Fruit fly (Drosophila melanogaster): Measurements from ENCODE around the gene Nplp4.

The Nplp4 gene

DNA sequence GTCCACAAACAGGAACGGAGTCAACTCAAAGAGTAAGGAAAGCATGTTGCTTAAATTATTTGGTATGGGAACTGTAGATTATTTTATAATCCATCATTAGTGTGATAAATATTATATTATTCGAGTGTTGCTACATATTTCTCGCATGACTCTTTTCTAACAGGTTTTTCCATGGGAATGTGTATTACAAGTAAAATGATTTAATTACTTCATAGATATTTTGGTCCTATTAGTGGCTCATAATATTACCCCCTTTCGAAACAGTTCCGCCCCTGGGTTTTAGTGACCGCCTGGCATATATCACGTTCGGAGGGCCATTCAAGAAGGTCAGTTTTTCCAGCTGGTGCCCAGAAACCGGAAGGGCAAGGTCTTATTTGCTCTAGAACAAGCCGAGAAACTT, 23.9 kb downstream of the Nplp4 start:
- TF ChIP-seq noc (tag; optimal IDR thresholded peaks at IDR 0.05) = no peak

DNA sequence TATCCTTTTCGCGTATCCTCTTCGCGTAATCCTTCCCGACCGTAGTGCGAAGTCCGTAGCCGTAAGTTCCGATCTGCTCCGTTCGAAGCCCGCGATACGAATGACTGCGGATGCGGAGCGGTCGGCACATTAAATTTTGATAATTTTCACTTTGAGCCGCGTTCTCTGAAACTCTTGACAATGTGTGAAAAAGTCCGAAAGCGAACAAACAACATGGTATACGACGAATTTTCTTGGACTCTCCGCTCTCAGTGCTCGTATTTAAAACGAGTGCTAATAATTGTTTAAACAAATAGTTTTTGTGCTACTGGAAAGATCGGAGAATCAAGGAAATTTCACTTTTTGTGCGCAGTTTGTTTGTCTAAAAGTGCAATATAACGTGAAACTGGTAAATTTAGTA, 27.7 kb downstream of the Nplp4 start, which contains the start of gene CG42296:
Gene CG42296 (minus strand): TSS at position 101 of the 400 bp plus-strand sequence.
- TF ChIP-seq noc (tag; optimal IDR thresholded peaks at IDR 0.05) = no peak

DNA sequence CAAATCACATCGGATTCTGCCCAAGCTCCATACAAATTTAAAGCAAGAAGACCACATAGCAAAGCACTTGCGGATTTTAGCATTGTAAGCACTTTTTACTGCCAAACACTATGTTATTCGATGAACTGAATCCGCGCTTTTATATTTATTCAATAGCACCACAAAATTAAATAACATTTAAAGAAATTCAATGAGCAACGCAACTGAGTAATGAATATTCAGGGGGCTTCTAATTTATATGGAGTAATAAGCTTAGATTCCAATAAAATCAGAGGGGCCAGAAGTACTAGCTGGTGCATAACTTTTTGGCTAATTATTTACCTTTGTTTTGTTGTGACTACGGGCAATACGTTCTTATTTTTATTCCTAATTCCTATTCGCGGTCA, 28.9 kb downstream of the Nplp4 start, which contains the start of gene lectin-22C:
Gene lectin-22C (minus strand): TSS at position 101 of the 386 bp plus-strand sequence.
- TF ChIP-seq noc (tag; optimal IDR thresholded peaks at IDR 0.05) = no peak

DNA sequence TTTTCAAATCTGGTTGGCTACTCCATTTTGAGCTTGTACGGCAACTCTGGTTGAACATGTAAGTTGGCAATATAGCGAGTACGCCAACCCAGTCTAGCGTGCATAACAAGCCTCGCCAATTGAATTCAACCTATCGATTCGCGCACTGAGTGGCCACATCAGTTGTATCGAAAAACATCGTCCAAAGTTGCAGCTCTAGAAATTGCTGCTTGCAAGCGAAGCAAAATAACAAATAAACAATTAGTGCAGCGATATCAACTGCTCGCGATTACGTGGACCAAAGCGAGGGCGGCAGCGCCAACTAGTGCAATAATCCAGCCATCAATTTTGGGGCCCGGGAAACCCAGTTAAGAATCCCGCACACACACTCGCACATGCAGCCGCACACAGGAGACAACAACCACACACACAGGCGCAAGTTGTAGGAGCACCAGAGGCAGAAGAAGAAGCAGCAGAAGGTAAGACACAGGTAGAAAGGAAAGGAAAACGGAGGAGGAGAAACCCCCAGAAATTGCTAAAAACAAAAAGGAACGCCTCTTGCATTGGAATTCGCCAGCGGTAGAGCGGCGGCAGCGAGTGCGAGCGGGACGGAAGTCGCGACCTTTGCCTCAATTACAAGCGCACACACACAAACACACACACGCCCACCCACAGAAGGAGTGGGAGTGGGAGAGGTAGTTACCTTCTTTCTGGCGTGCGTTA, 29.5 kb downstream of the Nplp4 start:
- no peak for TF ChIP-seq noc (tag; optimal IDR thresholded peaks at IDR 0.05)

DNA sequence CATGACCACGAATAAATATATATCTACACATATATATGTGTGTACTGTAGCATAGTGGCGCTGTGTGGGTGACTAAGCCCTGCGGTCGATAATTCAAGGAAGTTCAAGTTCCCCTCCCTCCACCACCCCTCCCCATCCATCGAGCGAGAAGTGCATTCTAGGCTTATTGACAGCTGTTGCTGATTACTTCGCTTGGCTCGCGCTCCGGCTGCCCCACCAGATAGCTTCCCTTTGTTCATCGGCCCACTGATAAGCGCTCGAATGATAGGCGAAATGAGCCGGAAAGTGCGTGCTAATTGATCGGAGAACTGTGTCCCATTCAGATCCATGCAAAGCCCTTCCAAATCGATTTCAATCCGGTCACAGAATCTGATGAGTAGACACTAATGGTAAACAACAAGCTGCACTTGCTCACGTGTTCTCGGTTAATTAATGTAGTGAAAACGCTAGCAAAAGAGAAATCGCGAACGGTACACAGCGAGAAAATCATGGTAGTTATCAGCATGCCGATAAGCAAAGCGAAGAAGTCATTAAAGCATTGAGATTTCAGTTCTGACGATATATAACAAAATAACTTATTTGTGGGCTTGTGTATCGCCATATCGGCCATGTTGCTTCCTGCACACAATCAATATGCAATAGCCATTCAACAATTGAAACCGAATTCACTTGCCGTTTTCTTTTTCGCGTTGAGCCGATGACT, 30.2 kb downstream of the Nplp4 start:
- no peak for TF ChIP-seq noc (tag; optimal IDR thresholded peaks at IDR 0.05)

DNA sequence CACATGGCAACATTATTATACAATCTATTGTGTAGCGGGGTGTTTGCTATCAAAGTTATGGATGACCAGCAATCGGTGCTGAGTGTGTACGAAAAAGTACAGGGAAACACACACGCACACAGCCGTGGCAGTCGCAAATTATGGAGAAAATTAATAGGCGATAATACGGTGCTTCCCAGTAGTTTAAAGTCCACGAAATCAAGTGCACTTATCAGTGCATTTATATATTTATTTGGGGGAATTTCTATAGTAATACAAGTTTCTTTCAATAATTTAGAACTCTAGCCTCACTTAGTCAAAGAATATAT, 30.7 kb downstream of the Nplp4 start:
- TF ChIP-seq noc (tag; optimal IDR thresholded peaks at IDR 0.05) = no peak

DNA sequence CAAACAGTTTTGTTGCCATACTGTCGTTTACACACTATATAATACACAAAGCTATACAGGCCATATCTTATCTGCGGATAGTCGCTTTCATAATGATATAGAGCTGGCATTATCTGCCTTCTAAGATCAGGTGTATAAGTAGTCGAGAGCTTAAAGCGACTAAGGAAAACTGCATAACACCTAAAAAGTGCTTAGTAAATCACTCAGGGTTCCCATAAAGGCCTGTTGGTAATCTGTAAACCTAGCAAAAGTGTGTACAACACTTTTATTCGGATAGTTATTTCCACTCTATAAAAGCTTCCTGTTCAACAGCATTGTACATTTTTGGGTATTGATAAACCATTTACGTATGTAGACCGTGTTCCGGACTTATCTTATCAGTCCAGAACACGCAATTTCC, 31.2 kb downstream of the Nplp4 start:
- TF ChIP-seq noc (tag; optimal IDR thresholded peaks at IDR 0.05) = no peak

DNA sequence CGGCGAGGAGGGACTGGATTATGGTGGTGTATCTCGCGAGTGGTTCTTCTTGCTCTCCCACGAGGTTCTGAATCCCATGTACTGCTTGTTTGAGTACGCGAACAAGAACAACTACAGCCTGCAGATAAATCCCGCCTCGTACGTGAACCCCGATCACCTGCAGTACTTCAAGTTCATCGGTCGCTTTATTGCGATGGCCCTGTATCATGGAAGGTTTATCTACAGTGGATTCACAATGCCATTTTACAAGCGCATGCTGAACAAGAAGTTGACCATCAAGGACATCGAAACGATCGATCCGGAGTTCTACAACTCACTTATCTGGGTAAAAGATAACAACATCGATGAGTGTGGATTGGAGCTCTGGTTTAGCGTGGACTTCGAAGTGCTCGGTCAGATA, 33.9 kb downstream of the Nplp4 start:
- TF ChIP-seq noc (tag; optimal IDR thresholded peaks at IDR 0.05) = no peak

DNA sequence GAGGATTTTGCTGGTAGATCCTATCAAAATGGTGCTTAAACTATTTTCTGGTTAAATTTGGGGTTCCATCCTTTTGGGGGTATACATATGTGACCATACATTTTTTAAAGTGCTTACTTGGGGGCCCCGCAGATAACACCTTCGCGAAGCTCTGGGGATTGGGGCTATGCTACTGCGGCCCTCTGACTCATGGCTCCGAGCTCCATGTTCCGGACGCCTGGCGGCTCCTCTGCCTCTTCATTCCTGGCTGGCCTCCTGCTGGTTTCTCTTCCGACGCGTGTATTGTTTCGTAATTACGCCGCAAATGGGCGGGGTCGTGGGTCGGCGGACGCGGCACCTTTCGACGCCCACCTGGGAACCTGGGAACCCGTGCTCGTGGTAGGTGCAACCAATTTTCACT, 36.6 kb downstream of the Nplp4 start:
- TF ChIP-seq noc (tag; optimal IDR thresholded peaks at IDR 0.05) = no peak

DNA sequence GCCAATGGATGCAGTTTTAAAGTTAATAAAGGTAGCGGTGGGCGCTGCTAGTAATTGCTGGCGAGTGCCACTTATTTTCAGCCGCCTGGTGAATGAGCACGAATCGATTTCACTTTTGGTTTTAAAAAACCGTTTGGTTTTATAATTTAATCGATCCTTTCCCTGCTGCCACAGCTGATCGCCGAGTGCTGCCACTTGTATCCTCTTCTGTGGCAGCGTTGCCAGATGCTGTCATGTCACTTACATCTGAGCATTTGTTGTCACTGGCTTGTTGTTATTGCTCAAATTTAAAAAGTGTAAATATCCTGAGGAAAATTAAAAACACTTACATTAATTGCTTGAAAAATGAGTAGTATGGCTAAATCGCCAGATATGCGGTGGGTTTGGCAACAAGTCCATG, 37.1 kb downstream of the Nplp4 start, which contains the start of gene Kebab:
Gene Kebab (plus strand): TSS at position 230 of the 400 bp plus-strand sequence.
- no peak for TF ChIP-seq noc (tag; optimal IDR thresholded peaks at IDR 0.05)

DNA sequence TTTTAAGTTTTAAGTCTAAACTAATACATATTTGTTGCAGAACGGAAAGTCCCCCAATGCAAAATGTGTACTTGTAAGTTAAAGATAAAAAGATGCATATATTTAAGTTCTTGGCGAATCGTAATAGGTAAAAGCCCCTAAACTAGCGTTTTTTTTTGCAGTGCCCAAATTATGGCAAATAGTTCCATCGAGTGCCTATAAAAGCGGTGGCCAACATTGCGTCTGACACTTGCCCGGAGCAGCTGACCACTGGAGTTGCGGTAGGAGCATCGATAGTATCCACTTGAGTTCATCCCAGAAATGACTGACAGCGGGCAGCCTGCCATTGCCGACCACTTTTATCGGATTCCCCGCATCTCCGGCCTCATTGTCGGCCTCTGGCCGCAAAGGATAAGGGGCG, 46.1 kb downstream of the Nplp4 start, which contains the start of gene Or22c:
Gene Or22c (plus strand): TSS at position 301 of the 400 bp plus-strand sequence.
- TF ChIP-seq noc (tag; optimal IDR thresholded peaks at IDR 0.05) = no peak
